Worm (Caenorhabditis elegans) whole organism, mixed stage, embryonic: Measurements from ENCODE around the gene C56C10.4.

Experiments
- drap-1 ChIP-seq: fragments of 200-800 bp; sonication (Bioruptor generic); optimal IDR thresholded peaks from 3 replicates; lab custom pipeline; 2018; ENCODE audit warnings: mild to moderate bottlenecking, missing genetic modification characterization, missing compliant biosample characterization
- lin-13 ChIP-seq: fragments of 150-350 bp; optimal IDR thresholded peaks from 2 replicates; lab custom pipeline; 2014; ENCODE audit warnings: missing biosample characterization, missing genetic modification characterization
- lsy-2 ChIP-seq: fragments of 150-350 bp; optimal IDR thresholded peaks from 2 replicates; lab custom pipeline; 2014; ENCODE audit warnings: missing biosample characterization, missing genetic modification characterization
- mab-5 ChIP-seq: fragments of 150-350 bp; optimal IDR thresholded peaks from 2 replicates; lab custom pipeline; 2014; ENCODE audit warnings: missing biosample characterization, missing genetic modification characterization
- nhr-12 ChIP-seq: fragments of 150-350 bp; optimal IDR thresholded peaks from 2 replicates; lab custom pipeline; 2014; ENCODE audit warnings: missing biosample characterization, missing genetic modification characterization
- nhr-2 ChIP-seq: fragments of 150-350 bp; optimal IDR thresholded peaks from 2 replicates; lab custom pipeline; 2014; ENCODE audit warnings: missing biosample characterization, missing genetic modification characterization
- nhr-237 ChIP-seq: fragments of 150-350 bp; optimal IDR thresholded peaks from 2 replicates; lab custom pipeline; 2014; ENCODE audit warnings: missing biosample characterization, missing genetic modification characterization
- nhr-76 ChIP-seq: sonication (generic microtip); optimal IDR thresholded peaks from 2 replicates; lab custom pipeline; 2017; ENCODE audit warnings: missing biosample characterization, missing genetic modification characterization
- snpc-4 ChIP-seq: fragments of 150-350 bp; optimal IDR thresholded peaks from 2 replicates; lab custom pipeline; 2014; ENCODE audit warnings: missing biosample characterization, missing genetic modification characterization
- sptf-1 ChIP-seq: sonication (generic microtip); optimal IDR thresholded peaks from 2 replicates; lab custom pipeline; 2017; ENCODE audit warnings: mild to moderate bottlenecking, missing genetic modification characterization, moderate library complexity, missing compliant biosample characterization
- tbx-8 ChIP-seq: fragments of 200-800 bp; sonication (Bioruptor generic); optimal IDR thresholded peaks from 2 replicates; lab custom pipeline; 2018; ENCODE audit warnings: mild to moderate bottlenecking, missing genetic modification characterization, moderate library complexity, missing compliant biosample characterization
- unc-39 ChIP-seq: fragments of 150-350 bp; optimal IDR thresholded peaks from 2 replicates; lab custom pipeline; 2014; ENCODE audit warnings: missing biosample characterization, missing genetic modification characterization
- unc-62 ChIP-seq: fragments of 150-350 bp; optimal IDR thresholded peaks from 2 replicates; lab custom pipeline; 2014; ENCODE audit warnings: missing biosample characterization, missing genetic modification reagents, missing genetic modification characterization
- ztf-11 ChIP-seq: fragments of 150-350 bp; optimal IDR thresholded peaks from 2 replicates; lab custom pipeline; 2014; ENCODE audit warnings: missing biosample characterization, missing genetic modification characterization

DNA sequence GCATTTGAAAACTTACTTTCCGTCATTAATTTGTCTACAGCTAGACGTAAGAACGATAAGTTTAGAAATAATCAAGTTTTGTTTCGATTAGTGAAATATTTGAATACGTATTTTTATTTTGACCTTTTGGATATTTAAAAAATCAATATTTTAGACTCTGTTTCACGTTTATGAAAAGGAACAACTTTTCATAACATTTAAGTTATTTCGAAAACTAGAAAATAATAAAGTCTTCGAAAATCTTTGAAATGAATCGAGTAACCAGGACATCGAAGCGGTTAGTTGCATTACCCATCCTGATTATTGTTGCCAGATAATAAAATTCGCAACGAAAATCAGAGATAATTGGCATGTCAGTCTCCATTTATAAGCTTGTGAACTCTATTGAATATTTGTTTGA lies 1.6 kb upstream of the C56C10.4 start, which contains the start of gene C56C10.6:
- TF ChIP-seq nhr-12 (no peak), nhr-237 (tag; lab: Kevin White, UChicago) (no peak), tbx-8 (GFP tag; lab: Kevin White, UChicago) (no peak), lsy-2 (tag; lab: Kevin White, UChicago) (no peak), unc-39 (tag; lab: Kevin White, UChicago) (no peak), drap-1 (GFP tag; lab: Kevin White, UChicago) (no peak), unc-62 (no peak), sptf-1 (tag; lab: Kevin White, UChicago) (no peak), ztf-11 (tag; lab: Kevin White, UChicago) (no peak), nhr-76 (tag; lab: Kevin White, UChicago) (no peak), lin-13 (no peak), mab-5 (tag; lab: Kevin White, UChicago) (no peak), snpc-4 (tag; lab: Kevin White, UChicago) (no peak), nhr-2 (no peak)
